Worm (Caenorhabditis elegans): ENCODE data around the gene F48G7.7.

Gene F48G7.7

DNA sequence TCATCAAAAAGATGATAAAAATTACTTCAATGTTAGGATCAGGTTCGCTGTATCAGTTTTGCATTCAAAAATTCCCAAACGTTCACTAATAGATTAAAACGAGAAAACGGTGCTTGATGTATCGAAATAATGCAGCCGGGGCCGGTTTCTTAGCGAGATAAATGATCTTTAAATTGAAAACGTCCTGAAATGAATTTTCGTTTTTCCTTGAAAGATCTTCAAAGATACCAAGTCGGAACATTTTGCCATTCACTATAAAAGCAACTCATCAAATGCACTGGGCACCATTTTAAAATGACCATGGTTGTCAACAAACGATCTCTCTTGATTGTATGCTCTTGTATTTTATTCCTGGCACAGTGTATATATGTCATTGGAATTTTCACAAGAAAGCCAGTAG is 50.2 kb downstream of the F48G7.7 start, which contains the start of gene K06H6.5:
Gene K06H6.5 (plus strand): TSS at position 301 of the 400 bp plus-strand sequence.
- TF ChIP-seq flt-1 (GFP tag; IDR thresholded peaks at IDR 0.05) (no peak), hmbx-1 (tag; optimal IDR thresholded peaks at IDR 0.05) (no peak), ceh-36 (tag; optimal IDR thresholded peaks at IDR 0.05) (no peak), ets-7 (tag; optimal IDR thresholded peaks at IDR 0.05) (no peak), scrt-1 (GFP tag; IDR thresholded peaks at IDR 0.05) (no peak), ceh-13 (GFP tag; optimal IDR thresholded peaks at IDR 0.05) (no peak), hnd-1 (tag; optimal IDR thresholded peaks at IDR 0.05) (no peak), pes-1 (GFP tag; IDR thresholded peaks at IDR 0.05) (no peak), F13C5.2 (tag; optimal IDR thresholded peaks at IDR 0.05) (no peak), aly-1 (tag; optimal IDR thresholded peaks at IDR 0.05) (no peak), ama-1 (optimal IDR thresholded peaks at IDR 0.05) (no peak), tbx-11 (GFP tag; IDR thresholded peaks at IDR 0.05) (no peak), B0310.2 (tag; optimal IDR thresholded peaks at IDR 0.05) (no peak), tbx-37 (GFP tag; conservative IDR thresholded peaks at IDR 0.05) (no peak)

Measured in whole organism, early embryonic.